Comparison of ENCODE assay signal across 3 fruit fly cellular contexts in the genomic region with DNA sequence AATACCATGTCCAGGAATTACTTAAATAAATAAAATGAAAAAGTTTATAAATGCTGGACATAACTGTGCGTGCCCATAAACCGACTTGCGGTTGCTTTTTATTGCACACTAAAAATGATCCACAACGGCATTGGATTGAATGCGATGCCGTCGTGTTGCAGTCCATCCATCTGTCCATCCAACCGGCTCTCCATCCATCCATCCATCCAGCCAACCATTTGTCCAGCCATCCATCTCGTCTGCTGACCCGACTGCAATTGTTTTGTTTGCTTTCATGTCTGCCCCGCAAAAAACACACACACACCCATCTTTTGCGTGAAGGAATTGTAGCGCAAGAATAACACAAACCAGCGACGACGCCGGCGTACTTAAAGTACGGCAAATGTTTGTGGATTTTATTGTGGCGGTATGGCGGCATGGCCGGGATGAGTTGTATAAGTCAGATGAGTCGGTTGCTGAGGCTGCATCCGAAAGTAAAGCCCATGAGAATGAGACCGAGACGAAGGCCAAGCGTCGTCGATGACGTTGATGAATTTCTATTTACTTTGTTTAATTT.
TF ChIP-seq lines count a peak whose summit lies in the region.

No protein-coding gene starts in this region.

- no peak for TF ChIP-seq CTCF in whole organism, embryonic (GFP tag; optimal IDR thresholded peaks at IDR 0.05; lab: Kevin White, UChicago)

TF ChIP-seq in whole organism, embryonic, 481 proteins besides CTCF, POLR2A, EP300 and RAD21:
- TF ChIP-seq fru (optimal IDR thresholded peaks at IDR 0.05; lab: Kevin White, UChicago) (peak; percentile 30), CG8478 (optimal IDR thresholded peaks at IDR 0.05; lab: Kevin White, UChicago) (no peak), zen (tag; optimal IDR thresholded peaks at IDR 0.05; lab: Kevin White, UChicago) (peak; percentile 89), CG8281 (tag; optimal IDR thresholded peaks at IDR 0.05; lab: Kevin White, UChicago) (peak; percentile 99), tll (GFP tag; optimal IDR thresholded peaks at IDR 0.05; lab: Kevin White, UChicago) (peak in 1 of 2 experiments; percentile 61)

TF ChIP-seq in whole organism, prepupa, 60 proteins besides CTCF, POLR2A, EP300 and RAD21:
- TF ChIP-seq ss (GFP tag; optimal IDR thresholded peaks at IDR 0.05; lab: Kevin White, UChicago): peak in 1 of 2 experiments; percentile 21
- TF ChIP-seq svp (GFP tag; lab: Kevin White, UChicago): peak; percentile 20
- TF ChIP-seq CG8119 (GFP tag; IDR thresholded peaks at IDR 0.05; lab: Robert Waterston, UW): no peak
- peak; percentile 43 for TF ChIP-seq dsx (GFP tag; optimal IDR thresholded peaks at IDR 0.05; lab: Kevin White, UChicago; ENCODE audit: poor library complexity, severe bottlenecking)
- peak; percentile 27 for TF ChIP-seq CG1621 (tag; optimal IDR thresholded peaks at IDR 0.05; lab: Kevin White, UChicago)

TF ChIP-seq in whole organism, pupa, 21 proteins besides CTCF, POLR2A, EP300 and RAD21:
- TF ChIP-seq gl (tag; optimal IDR thresholded peaks at IDR 0.05; lab: Kevin White, UChicago) (no peak), Ets98B (GFP tag; IDR thresholded peaks at IDR 0.05; lab: Robert Waterston, UW) (no peak), Snoo (tag; optimal IDR thresholded peaks at IDR 0.05; lab: Kevin White, UChicago) (no peak), CG9948 (tag; optimal IDR thresholded peaks at IDR 0.05; lab: Kevin White, UChicago) (no peak), rn (GFP tag; IDR thresholded peaks at IDR 0.05; lab: Robert Waterston, UW) (no peak), Pif1A (GFP tag; optimal IDR thresholded peaks at IDR 0.05; lab: Kevin White, UChicago) (no peak), fd96Ca (GFP tag; IDR thresholded peaks at IDR 0.05; lab: Robert Waterston, UW) (no peak), CG8301 (tag; optimal IDR thresholded peaks at IDR 0.05; lab: Kevin White, UChicago) (no peak), EcR (GFP tag; optimal IDR thresholded peaks at IDR 0.05; lab: Kevin White, UChicago) (peak; percentile 48), CG13204 (GFP tag; optimal IDR thresholded peaks at IDR 0.05; lab: Kevin White, UChicago) (peak; percentile 14), CG15710 (tag; optimal IDR thresholded peaks at IDR 0.05; lab: Kevin White, UChicago) (no peak)
